Worm (Caenorhabditis elegans) whole organism, L4/young adult: ENCODE measurements around the gene srsx-33.
"Not testable (repeated sequence)": the region's sequence is repeated elsewhere in the genome, so short reads cannot be mapped to it uniquely, and the experiment has no call there.

Source experiments
- W03F9.2 ChIP-seq: fragments of 150-350 bp; optimal IDR thresholded peaks from 2 replicates; lab custom pipeline; 2014; ENCODE audit warnings: missing biosample characterization, missing genetic modification characterization
- dao-5 ChIP-seq: sonication (generic microtip); optimal IDR thresholded peaks from 2 replicates; lab custom pipeline; 2016; ENCODE audit warnings: missing genotype, missing genetic modification characterization, moderate library complexity, missing compliant biosample characterization
- him-1 ChIP-seq: sonication (generic microtip); optimal IDR thresholded peaks from 2 replicates; lab custom pipeline; 2016; ENCODE audit warnings: missing genotype, missing genetic modification reagents, missing genetic modification characterization, missing compliant biosample characterization

srsx-33 gene

DNA sequence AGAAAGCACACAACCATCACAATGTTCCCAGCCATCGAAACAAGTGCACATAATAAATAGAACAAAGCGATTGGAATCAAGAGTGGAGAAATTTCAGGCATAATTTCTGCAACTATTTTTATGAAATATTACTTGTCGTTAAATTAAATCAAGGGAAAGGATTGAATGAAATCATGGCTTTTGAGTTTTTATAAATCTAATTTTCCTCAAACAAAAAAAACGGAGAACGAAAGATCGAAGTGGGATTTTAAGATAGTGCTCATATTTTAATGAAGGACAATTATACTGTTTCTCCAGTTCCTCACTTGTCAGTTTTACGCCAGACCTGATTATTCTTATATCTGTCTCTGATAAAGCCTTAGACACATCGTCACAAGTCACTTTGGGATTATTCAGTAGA, at the start of gene srsx-33:
srsx-33 (minus strand) TSS at position 101 of the 400 bp plus-strand sequence.
- TF ChIP-seq him-1 (tag; lab: Kevin White, UChicago) (no peak), dao-5 (no peak), W03F9.2 (tag; lab: Kevin White, UChicago) (no peak)

DNA sequence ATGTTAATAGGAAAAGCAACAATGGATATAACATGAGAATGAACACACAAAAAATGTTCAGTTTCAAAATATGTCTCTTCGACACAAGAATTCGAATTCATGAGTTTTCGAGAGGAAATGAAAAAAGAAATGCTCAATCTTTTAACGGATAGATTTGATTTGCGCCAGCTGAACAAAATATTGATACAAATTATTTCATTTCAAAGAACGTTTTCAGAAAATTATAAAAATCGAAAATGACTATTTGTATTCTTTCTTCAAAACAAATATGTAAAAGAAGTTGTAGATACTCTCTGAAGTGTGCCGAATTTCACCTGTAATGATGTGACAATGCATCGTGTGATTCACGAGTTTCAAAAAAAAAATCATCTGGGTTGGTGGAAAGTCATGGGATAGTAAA, 48.2 kb upstream of the srsx-33 start, which contains the start of gene srh-47:
srh-47 (minus strand) TSS at position 101 of the 400 bp plus-strand sequence.
- no peak for TF ChIP-seq W03F9.2 (tag; lab: Kevin White, UChicago)
- no peak for TF ChIP-seq dao-5
- no peak for TF ChIP-seq him-1 (tag; lab: Kevin White, UChicago)

DNA sequence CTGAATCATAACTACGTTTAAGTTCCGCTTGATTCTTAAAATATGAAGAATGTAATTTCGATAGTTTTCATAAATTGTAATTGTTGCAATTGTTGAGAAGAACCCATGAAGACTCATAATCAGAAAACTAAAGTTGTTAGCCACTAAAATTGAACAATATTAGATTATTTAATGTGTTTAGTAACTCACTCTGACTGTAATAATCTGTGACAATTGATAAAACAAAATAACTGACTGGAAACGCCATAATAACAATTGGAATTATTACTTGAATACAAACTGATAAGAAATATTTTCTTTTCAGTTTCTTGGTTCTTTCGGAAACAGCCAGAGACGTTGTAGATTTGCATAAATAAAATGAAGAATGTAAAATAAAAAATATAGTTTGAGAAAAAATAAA, 47.1 kb upstream of the srsx-33 start:
- TF ChIP-seq dao-5 (no peak), W03F9.2 (tag; lab: Kevin White, UChicago) (no peak), him-1 (tag; lab: Kevin White, UChicago) (no peak)

DNA sequence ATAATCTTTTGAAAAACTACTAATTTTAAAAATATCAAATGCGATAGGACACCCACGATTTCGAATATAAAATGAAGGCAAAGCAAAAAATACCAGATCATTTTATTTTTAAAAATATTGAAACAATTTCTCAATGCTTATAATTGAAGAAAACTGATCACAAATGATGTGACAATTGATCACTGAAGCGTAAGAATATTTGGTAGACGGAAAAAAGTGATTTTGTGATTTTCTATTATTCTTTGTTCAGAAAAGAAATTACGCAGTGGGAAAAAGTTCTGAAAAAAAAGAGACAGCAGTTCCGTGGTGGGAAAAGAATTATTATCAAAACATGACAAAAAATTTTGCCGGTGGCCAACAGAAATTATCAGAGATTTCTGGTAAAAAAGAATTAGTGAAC, 46.3 kb upstream of the srsx-33 start, which contains the start of gene T03F7.5:
T03F7.5 (minus strand) TSS at position 101 of the 400 bp plus-strand sequence.
- no peak for TF ChIP-seq W03F9.2 (tag; lab: Kevin White, UChicago)
- no peak for TF ChIP-seq him-1 (tag; lab: Kevin White, UChicago)
- TF ChIP-seq dao-5: no peak

DNA sequence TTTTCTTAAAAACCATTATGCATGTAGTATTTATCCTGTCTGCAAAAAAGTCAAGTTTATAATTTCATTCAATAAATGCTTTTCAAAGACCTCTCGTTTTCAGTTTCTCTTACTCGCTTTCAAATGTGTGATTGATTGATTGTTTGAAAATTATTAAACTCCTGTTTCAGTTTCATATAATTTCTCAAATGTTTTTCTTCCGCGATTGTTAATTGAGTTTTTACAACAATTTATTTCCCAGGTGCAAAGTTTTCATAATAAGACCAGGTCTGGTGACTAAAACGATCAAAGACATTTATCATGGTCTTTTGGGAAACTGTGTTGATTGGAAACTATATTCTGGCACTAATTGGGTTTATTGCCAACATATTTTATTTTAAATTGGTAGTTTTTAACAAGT, 42.1 kb upstream of the srsx-33 start, which contains the start of gene T03F7.6:
T03F7.6 (plus strand) TSS at position 301 of the 400 bp plus-strand sequence.
- TF ChIP-seq him-1 (tag; lab: Kevin White, UChicago) (no peak), dao-5 (no peak), W03F9.2 (tag; lab: Kevin White, UChicago) (no peak)

DNA sequence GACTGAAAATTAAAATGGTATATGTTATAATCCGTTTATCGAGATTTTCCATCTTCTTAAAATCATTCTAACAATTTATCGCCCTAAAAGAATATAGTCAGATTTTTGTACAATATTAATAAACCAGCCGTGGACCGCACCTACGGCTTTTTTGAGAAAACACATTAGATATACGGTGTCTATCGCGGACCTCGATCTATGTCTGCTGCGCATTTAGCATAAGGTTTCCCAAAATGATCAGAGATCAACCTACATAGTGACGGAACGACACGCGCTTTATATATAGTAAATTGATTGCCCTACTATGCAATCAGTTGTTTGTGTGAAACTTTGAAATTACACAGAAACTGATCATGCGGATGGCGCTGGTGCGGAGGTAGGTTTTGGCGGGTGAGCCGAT, 40.4 kb upstream of the srsx-33 start:
- no peak for TF ChIP-seq dao-5
- no peak for TF ChIP-seq W03F9.2 (tag; lab: Kevin White, UChicago)
- no peak for TF ChIP-seq him-1 (tag; lab: Kevin White, UChicago)

DNA sequence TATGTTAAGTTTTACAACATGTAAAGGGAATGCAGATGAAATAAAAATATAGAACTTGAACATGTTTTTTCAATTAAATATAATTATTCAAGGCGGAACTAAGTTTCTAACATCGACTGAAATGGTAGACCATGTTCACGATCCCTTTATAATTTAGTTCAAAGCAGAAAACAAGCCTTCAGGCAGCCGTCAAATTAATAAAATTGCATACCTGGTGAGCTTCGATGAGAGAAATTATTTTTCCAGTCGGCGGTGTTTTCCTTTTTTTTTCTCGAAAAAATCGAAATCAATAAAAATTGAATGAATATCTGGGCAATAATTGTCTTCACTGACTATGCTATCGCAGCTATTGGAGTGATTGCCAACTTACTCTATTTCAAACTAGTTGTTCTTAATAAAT, 38.6 kb upstream of the srsx-33 start, which contains the start of gene C03E10.1:
C03E10.1 (plus strand) TSS at position 301 of the 400 bp plus-strand sequence.
- TF ChIP-seq him-1 (tag; lab: Kevin White, UChicago) (no peak), dao-5 (no peak), W03F9.2 (tag; lab: Kevin White, UChicago) (no peak)

DNA sequence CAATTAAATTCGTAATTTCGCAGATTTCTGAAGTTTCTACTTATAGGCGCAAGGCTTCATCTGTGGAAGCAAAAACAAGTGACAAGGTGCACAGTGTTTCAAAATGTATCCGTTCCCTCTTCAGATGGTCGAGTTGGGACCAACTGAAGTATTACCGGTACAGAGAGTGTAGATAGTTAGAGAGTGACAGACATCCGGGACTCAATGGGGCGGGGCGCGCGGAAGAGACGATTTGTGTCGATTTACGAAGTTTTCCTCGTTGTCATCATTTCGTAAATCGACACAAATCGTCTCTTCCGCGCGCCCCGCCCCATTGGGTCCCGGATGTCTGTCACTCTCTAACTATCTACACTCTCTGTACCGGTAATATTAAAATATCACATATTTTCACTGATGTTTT, 33.8 kb upstream of the srsx-33 start, which contains the start of gene C03E10.3:
C03E10.3 (plus strand) TSS at position 301 of the 400 bp plus-strand sequence.
- TF ChIP-seq dao-5; him-1 (tag; lab: Kevin White, UChicago); W03F9.2 (tag; lab: Kevin White, UChicago): not testable (repeated sequence)

DNA sequence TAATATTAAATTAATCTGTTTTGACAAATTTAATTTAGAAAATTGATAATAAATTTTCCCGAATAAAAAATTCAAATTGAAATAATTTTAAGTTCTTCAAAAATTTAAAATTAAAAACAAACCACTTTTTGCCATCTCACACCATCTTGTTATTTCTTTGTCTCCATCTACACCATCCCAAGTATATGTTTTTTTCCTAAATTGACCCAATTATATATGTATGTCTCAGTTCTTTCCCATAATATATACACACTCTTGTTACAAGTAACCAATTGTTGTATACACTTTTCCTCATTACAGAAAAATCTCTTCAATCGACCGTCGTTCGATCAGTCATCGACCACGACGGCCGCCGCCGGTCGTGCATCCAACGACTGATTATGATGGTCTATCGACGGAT, 29.9 kb upstream of the srsx-33 start, which contains the start of gene gly-20:
gly-20 (plus strand) TSS at position 301 of the 400 bp plus-strand sequence.
- TF ChIP-seq W03F9.2 (tag; lab: Kevin White, UChicago) (no peak), dao-5 (no peak), him-1 (tag; lab: Kevin White, UChicago) (no peak)

DNA sequence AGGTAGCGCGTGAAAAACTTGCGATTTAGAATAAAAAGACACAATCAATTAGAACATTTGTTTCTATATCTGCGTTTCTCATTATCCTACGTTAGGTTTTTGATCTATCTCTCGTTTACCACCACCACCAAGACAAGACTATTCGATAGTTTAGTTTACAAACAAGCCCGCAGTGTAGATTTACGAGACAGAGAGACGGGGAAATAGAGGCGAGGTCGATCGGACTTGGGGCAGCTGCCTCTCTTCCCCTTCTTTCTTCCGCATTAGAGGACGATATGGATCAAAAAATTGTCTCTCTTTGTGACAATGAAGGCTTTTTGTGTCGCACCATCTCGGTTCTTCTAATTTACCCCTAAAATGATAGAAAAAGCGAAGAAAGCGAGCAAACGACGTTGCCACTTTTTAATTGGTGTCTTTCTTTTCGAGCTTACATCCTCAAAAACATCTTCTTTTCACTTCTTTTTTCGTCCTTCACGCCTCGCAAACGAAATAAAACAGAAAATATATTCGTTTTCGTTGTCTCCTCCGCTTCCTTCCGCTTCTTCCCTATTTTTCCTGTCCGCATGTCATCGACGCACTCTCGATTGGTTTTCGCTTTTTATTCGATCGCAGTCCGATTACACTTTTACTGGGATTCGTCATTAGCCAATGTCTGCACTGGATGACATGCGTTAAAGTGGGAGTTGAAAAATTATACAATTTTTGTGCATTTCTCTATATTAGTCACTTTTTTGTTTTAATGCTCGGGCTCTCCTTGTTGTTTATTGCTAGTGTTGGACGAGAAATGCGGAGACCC, 29.3 kb upstream of the srsx-33 start:
- TF ChIP-seq him-1 (tag; lab: Kevin White, UChicago) (no peak), W03F9.2 (tag; lab: Kevin White, UChicago) (no peak), dao-5 (no peak)

DNA sequence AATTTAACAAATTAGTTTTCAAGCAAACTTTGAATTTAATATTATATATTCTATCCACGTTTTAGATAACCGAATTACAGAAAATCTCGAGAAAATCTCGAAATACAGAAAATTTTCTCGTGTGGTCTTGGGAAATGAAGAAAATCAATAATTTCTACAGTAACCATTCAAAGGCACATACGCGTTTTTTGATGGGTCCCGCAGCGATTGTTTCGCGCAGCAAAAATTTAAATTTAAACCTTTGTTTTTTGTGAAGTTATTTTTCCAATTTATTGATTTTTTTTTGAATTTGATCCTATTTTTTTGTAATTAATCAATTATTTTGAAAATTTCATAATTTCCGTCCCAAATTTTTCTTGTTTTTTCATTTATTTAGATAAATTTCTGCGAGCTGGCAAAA, 27.2 kb upstream of the srsx-33 start:
- no peak for TF ChIP-seq dao-5
- TF ChIP-seq W03F9.2 (tag; lab: Kevin White, UChicago): no peak
- TF ChIP-seq him-1 (tag; lab: Kevin White, UChicago): no peak

DNA sequence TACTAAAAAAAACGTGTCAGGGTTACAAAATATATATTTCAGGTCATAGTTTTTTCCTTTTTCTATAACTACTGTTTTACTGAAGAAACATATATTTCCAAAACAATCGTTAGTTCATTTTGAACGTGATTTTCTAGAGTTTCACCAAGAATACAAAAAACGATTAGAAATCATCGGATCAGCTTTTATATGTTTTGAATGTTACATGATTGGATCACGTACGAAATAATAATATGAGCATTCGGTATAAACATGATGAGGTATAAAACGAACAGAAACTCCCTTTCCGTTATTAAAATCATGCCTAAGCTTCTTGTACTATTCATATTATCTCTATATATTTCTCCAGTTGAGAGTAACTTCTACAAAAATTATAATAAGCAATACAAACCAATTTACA, 20.5 kb upstream of the srsx-33 start, which contains the start of gene clec-223:
clec-223 (plus strand) TSS at position 301 of the 400 bp plus-strand sequence.
- no peak for TF ChIP-seq him-1 (tag; lab: Kevin White, UChicago)
- no peak for TF ChIP-seq dao-5
- no peak for TF ChIP-seq W03F9.2 (tag; lab: Kevin White, UChicago)

DNA sequence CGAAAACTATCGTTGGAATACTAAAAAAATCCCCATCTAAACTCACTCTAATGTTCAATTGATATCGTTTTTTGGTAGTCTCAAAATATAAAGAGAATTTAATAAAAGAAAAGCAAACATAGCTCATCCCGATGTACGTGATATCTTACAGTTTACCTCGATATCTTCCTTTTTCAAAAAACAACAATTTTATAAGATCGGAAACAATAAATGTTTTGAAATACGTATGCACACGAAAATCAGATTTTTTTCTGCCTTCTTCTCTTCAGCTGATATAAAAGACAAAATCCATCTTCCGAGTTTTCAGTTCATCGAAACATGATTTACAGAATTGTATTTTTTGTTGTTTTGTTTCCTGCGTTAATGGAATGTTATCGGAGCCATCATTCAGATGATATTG, 18.7 kb upstream of the srsx-33 start, which contains the start of gene clec-222:
clec-222 (plus strand) TSS at position 301 of the 400 bp plus-strand sequence.
- no peak for TF ChIP-seq him-1 (tag; lab: Kevin White, UChicago)
- TF ChIP-seq dao-5: no peak
- no peak for TF ChIP-seq W03F9.2 (tag; lab: Kevin White, UChicago)

DNA sequence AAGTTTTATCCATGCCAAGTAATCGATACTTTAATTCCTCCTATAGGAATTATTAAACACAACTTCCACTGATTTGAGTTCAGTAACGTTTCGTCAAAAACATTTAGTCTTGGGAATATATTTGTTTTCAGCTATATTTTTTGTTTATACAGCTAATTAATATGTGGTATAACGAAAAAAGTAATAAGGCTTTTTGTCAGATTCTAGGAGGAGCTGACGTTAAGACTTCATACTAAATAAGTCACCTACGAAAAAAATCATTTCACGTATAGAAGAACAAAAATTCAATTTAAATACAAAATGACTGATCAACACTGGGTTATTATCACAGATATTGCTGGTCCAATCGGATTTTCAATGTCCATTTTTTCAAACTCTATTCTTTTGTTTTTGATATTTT, 16.5 kb upstream of the srsx-33 start, which contains the start of gene str-115:
str-115 (plus strand) TSS at position 301 of the 400 bp plus-strand sequence.
- no peak for TF ChIP-seq him-1 (tag; lab: Kevin White, UChicago)
- no peak for TF ChIP-seq W03F9.2 (tag; lab: Kevin White, UChicago)
- TF ChIP-seq dao-5: no peak
